Worm (Caenorhabditis elegans): ENCODE measurements around the gene Y24D9A.7.

- TF ChIP-seq ztf-29 (GFP tag; IDR thresholded peaks at IDR 0.05), result no peak
- no peak for TF ChIP-seq med-1 (GFP tag; optimal IDR thresholded peaks at IDR 0.05; ENCODE audit: insufficient read depth)
- no peak for TF ChIP-seq flt-1 (GFP tag; IDR thresholded peaks at IDR 0.05)
- no peak for TF ChIP-seq cog-1 (tag; optimal IDR thresholded peaks at IDR 0.05)
- no peak for TF ChIP-seq ref-1 (GFP tag; conservative IDR thresholded peaks at IDR 0.05)
- no peak for TF ChIP-seq klf-2 (GFP tag; conservative IDR thresholded peaks at IDR 0.05)
- TF ChIP-seq T22C8.4 (GFP tag; IDR thresholded peaks at IDR 0.05), result no peak
- TF ChIP-seq ztf-23 (GFP tag; IDR thresholded peaks at IDR 0.05), result no peak
Measured at ce11 chrIV:4423026-4423425, 18.1 kb upstream of the Y24D9A.7 start.
